Worm (Caenorhabditis elegans) whole organism, L1 larva: ENCODE measurements around the gene F28B12.1.

ENCODE experiments used
- aha-1 ChIP-seq: fragments of 150-350 bp; optimal IDR thresholded peaks from 2 replicates; lab custom pipeline; 2014; ENCODE audit warnings: missing biosample characterization, missing genetic modification characterization
- ceh-63 ChIP-seq: fragments of 200-800 bp; sonication (Bioruptor generic); optimal IDR thresholded peaks from 2 replicates; lab custom pipeline; 2018; ENCODE audit warnings: mild to moderate bottlenecking, missing genetic modification characterization, missing compliant biosample characterization
- ceh-8 ChIP-seq: fragments of 200-800 bp; sonication (Bioruptor generic); optimal IDR thresholded peaks from 2 replicates; lab custom pipeline; 2018; ENCODE audit warnings: mild to moderate bottlenecking, missing genetic modification characterization, moderate library complexity, missing compliant biosample characterization
- ceh-90 ChIP-seq: sonication (generic microtip); optimal IDR thresholded peaks from 2 replicates; lab custom pipeline; 2016; ENCODE audit warnings: missing genetic modification characterization, missing compliant biosample characterization
- dsc-1 ChIP-seq: sonication (generic microtip); optimal IDR thresholded peaks from 2 replicates; lab custom pipeline; 2016; ENCODE audit warnings: mild to moderate bottlenecking, missing genetic modification characterization, missing compliant biosample characterization
- efl-1 ChIP-seq, 4 experiments: fragments of 150-350 bp; optimal IDR thresholded peaks in 3 of 4; peaks in 1 of 4; 1 replicate in 1 of 4; 2 replicates in 3 of 4; lab custom pipeline; 2014; ENCODE audit warnings: missing biosample characterization in 2 of 4, missing genetic modification characterization in 2 of 4, missing genetic modification reagents in 2 of 4
- egl-13 ChIP-seq: sonication (generic microtip); optimal IDR thresholded peaks from 2 replicates; lab custom pipeline; 2016; ENCODE audit warnings: missing genotype, missing genetic modification reagents, missing genetic modification characterization, missing compliant biosample characterization
- egl-27 ChIP-seq, 2 experiments: fragments of 150-350 bp in 1 of 2; sonication (generic microtip); optimal IDR thresholded peaks; 3 replicates each; lab custom pipeline; 2017 to 2018; ENCODE audit warnings: missing biosample characterization in 2 of 2, missing genetic modification characterization in 2 of 2, missing genetic modification reagents in 2 of 2
- elt-3 ChIP-seq, 6 experiments: fragments of 150-350 bp in 1 of 6; sonication (generic microtip); optimal IDR thresholded peaks; 2 replicates each; lab custom pipeline; 2017 to 2018; ENCODE audit warnings: missing biosample characterization in 6 of 6, missing genetic modification characterization in 6 of 6, inconsistent platforms in 1 of 6
- fkh-10 ChIP-seq: sonication (generic microtip); optimal IDR thresholded peaks from 2 replicates; lab custom pipeline; 2017; ENCODE audit warnings: missing biosample characterization, missing genetic modification reagents, missing genetic modification characterization
- fkh-4 ChIP-seq: sonication (generic microtip); optimal IDR thresholded peaks from 2 replicates; lab custom pipeline; 2016; ENCODE audit warnings: missing compliant biosample characterization, missing genetic modification characterization, borderline replicate concordance
- fkh-8 ChIP-seq: sonication (generic microtip); optimal IDR thresholded peaks from 2 replicates; lab custom pipeline; 2016; ENCODE audit warnings: mild to moderate bottlenecking, missing genetic modification characterization, missing compliant biosample characterization
- hlh-4 ChIP-seq: sonication (generic microtip); optimal IDR thresholded peaks from 2 replicates; lab custom pipeline; 2016; ENCODE audit warnings: mild to moderate bottlenecking, missing genetic modification characterization, missing compliant biosample characterization
- jun-1 ChIP-seq: fragments of 150-350 bp; optimal IDR thresholded peaks from 2 replicates; lab custom pipeline; 2014; ENCODE audit warnings: missing biosample characterization, missing genetic modification reagents, missing genetic modification characterization
- lin-13 ChIP-seq: fragments of 150-350 bp; optimal IDR thresholded peaks from 2 replicates; lab custom pipeline; 2014; ENCODE audit warnings: missing biosample characterization, missing genetic modification reagents, missing genetic modification characterization
- lin-14 ChIP-seq: fragments of 200-800 bp; sonication (Bioruptor generic); optimal IDR thresholded peaks from 2 replicates; lab custom pipeline; 2018; ENCODE audit warnings: mild to moderate bottlenecking, missing genetic modification characterization, moderate library complexity, missing compliant biosample characterization
- lin-15B ChIP-seq: fragments of 150-350 bp; sonication (generic microtip); optimal IDR thresholded peaks from 3 replicates; lab custom pipeline; 2014; ENCODE audit warnings: missing biosample characterization, missing genetic modification characterization
- lin-35 ChIP-seq, 2 experiments: fragments of 150-350 bp; optimal IDR thresholded peaks; 2 replicates each; lab custom pipeline; 2014; ENCODE audit warnings: missing biosample characterization in 2 of 2, missing genetic modification characterization in 2 of 2, missing genetic modification reagents in 2 of 2
- lir-3 ChIP-seq: sonication (generic microtip); optimal IDR thresholded peaks from 2 replicates; lab custom pipeline; 2016; ENCODE audit warnings: mild to moderate bottlenecking, missing genetic modification characterization, moderate library complexity, missing compliant biosample characterization; ENCODE audit not compliant: poor library complexity
- lsy-2 ChIP-seq, 2 experiments: fragments of 150-350 bp; optimal IDR thresholded peaks; 2 replicates each; lab custom pipeline; 2014; ENCODE audit warnings: missing biosample characterization in 2 of 2, missing genetic modification characterization in 2 of 2
- mab-9 ChIP-seq: fragments of 200-800 bp; sonication (Bioruptor generic); IDR thresholded peaks from 2 replicates; pipeline ENCODE4 v1.3.6; 2022; ENCODE audit warnings: missing genetic modification reagents, missing genetic modification characterization, missing compliant biosample characterization
- mef-2 ChIP-seq: fragments of 150-350 bp; optimal IDR thresholded peaks from 2 replicates; lab custom pipeline; 2014; ENCODE audit warnings: missing biosample characterization, missing genetic modification characterization
- mep-1 ChIP-seq: fragments of 150-350 bp; optimal IDR thresholded peaks from 2 replicates; lab custom pipeline; 2014; ENCODE audit warnings: missing biosample characterization, missing genetic modification characterization
- nhr-12 ChIP-seq: sonication (generic microtip); optimal IDR thresholded peaks from 2 replicates; lab custom pipeline; 2017; ENCODE audit warnings: missing biosample characterization, missing genetic modification characterization
- nhr-20 ChIP-seq: sonication (generic microtip); optimal IDR thresholded peaks from 2 replicates; lab custom pipeline; 2016; ENCODE audit warnings: mild to moderate bottlenecking, missing genetic modification characterization, missing compliant biosample characterization
- nhr-237 ChIP-seq: fragments of 150-350 bp; optimal IDR thresholded peaks from 2 replicates; lab custom pipeline; 2014; ENCODE audit warnings: missing biosample characterization, missing genetic modification characterization
- nhr-28 ChIP-seq: fragments of 150-350 bp; optimal IDR thresholded peaks from 2 replicates; lab custom pipeline; 2014; ENCODE audit warnings: missing biosample characterization, missing genetic modification characterization
- nhr-47 ChIP-seq: sonication (generic microtip); optimal IDR thresholded peaks from 2 replicates; lab custom pipeline; 2016; ENCODE audit warnings: mild to moderate bottlenecking, missing genetic modification characterization, moderate library complexity, missing compliant biosample characterization
- nhr-71 ChIP-seq: sonication (generic microtip); optimal IDR thresholded peaks from 2 replicates; lab custom pipeline; 2016; ENCODE audit warnings: mild to moderate bottlenecking, missing genetic modification characterization, moderate library complexity, missing compliant biosample characterization
- nhr-77 ChIP-seq: fragments of 150-350 bp; optimal IDR thresholded peaks from 2 replicates; lab custom pipeline; 2014; ENCODE audit warnings: missing biosample characterization, missing genetic modification characterization
- nhr-84 ChIP-seq: sonication (generic microtip); optimal IDR thresholded peaks from 2 replicates; lab custom pipeline; 2017; ENCODE audit warnings: missing biosample characterization, missing genetic modification characterization
- nhr-85 ChIP-seq: sonication (generic microtip); peaks from one replicate; lab custom pipeline; 2016; ENCODE audit warnings: missing genetic modification characterization, inconsistent platforms, missing compliant biosample characterization
- nhr-90 ChIP-seq: sonication (generic microtip); optimal IDR thresholded peaks from 2 replicates; lab custom pipeline; 2016; ENCODE audit warnings: mild to moderate bottlenecking, missing genetic modification characterization, missing compliant biosample characterization; ENCODE audit not compliant: poor library complexity
- pag-3 ChIP-seq: sonication (generic microtip); optimal IDR thresholded peaks from 2 replicates; lab custom pipeline; 2017; ENCODE audit warnings: missing genetic modification characterization, mild to moderate bottlenecking, missing compliant biosample characterization, antibody characterized with exemption, borderline replicate concordance; ENCODE audit not compliant: insufficient read depth
- pax-3 ChIP-seq: fragments of 200-800 bp; sonication (Bioruptor generic); optimal IDR thresholded peaks from 2 replicates; lab custom pipeline; 2018; ENCODE audit warnings: mild to moderate bottlenecking, missing genetic modification characterization, moderate library complexity, missing compliant biosample characterization
- pqm-1 ChIP-seq: sonication (generic microtip); optimal IDR thresholded peaks from 3 replicates; lab custom pipeline; 2017; ENCODE audit warnings: missing biosample characterization, missing genetic modification characterization
- rnt-1 ChIP-seq: sonication (generic microtip); optimal IDR thresholded peaks from 2 replicates; lab custom pipeline; 2016; ENCODE audit warnings: mild to moderate bottlenecking, missing genetic modification characterization, moderate library complexity, missing compliant biosample characterization
- snpc-4 ChIP-seq: fragments of 150-350 bp; optimal IDR thresholded peaks from 2 replicates; lab custom pipeline; 2014; ENCODE audit warnings: missing biosample characterization, missing genetic modification characterization
- snu-23 ChIP-seq: sonication (generic microtip); optimal IDR thresholded peaks from 2 replicates; lab custom pipeline; 2016; ENCODE audit warnings: missing genetic modification characterization, missing compliant biosample characterization
- sox-4 ChIP-seq: sonication (generic microtip); optimal IDR thresholded peaks from 2 replicates; lab custom pipeline; 2016; ENCODE audit warnings: missing genetic modification characterization, missing compliant biosample characterization
- sptf-1 ChIP-seq: fragments of 150-350 bp; optimal IDR thresholded peaks from 2 replicates; lab custom pipeline; 2014; ENCODE audit warnings: missing biosample characterization, missing genetic modification characterization
- sup-37 ChIP-seq: fragments of 200-800 bp; sonication (Bioruptor generic); optimal IDR thresholded peaks from 2 replicates; lab custom pipeline; 2018; ENCODE audit warnings: mild to moderate bottlenecking, missing genetic modification characterization, missing compliant biosample characterization
- unc-30 ChIP-seq: sonication (generic microtip); optimal IDR thresholded peaks from 2 replicates; lab custom pipeline; 2017; ENCODE audit warnings: missing biosample characterization, missing genetic modification characterization
- unc-98 ChIP-seq: fragments of 200-800 bp; sonication (Bioruptor generic); IDR thresholded peaks from 2 replicates; pipeline ENCODE4 v1.3.6; 2022; ENCODE audit warnings: missing genetic modification characterization, missing compliant biosample characterization
- vab-15 ChIP-seq: sonication (generic microtip); optimal IDR thresholded peaks from 2 replicates; lab custom pipeline; 2017; ENCODE audit warnings: missing genotype, mild to moderate bottlenecking, missing genetic modification characterization, missing compliant biosample characterization
- xbp-1 ChIP-seq: sonication (generic microtip); optimal IDR thresholded peaks from 2 replicates; lab custom pipeline; 2016; ENCODE audit warnings: missing genetic modification characterization, missing compliant biosample characterization
- zag-1 ChIP-seq: fragments of 150-350 bp; optimal IDR thresholded peaks from 2 replicates; lab custom pipeline; 2014; ENCODE audit warnings: missing biosample characterization, missing genetic modification characterization
- ztf-11 ChIP-seq, 2 experiments: sonication (generic microtip); optimal IDR thresholded peaks; 2 replicates each; lab custom pipeline; 2016 to 2017; ENCODE audit warnings: missing genetic modification characterization in 2 of 2, missing biosample characterization in 1 of 2, missing compliant biosample characterization in 1 of 2
- ztf-4 ChIP-seq: fragments of 150-350 bp; optimal IDR thresholded peaks from 2 replicates; lab custom pipeline; 2014; ENCODE audit warnings: missing biosample characterization, missing genetic modification characterization

Gene F28B12.1

DNA sequence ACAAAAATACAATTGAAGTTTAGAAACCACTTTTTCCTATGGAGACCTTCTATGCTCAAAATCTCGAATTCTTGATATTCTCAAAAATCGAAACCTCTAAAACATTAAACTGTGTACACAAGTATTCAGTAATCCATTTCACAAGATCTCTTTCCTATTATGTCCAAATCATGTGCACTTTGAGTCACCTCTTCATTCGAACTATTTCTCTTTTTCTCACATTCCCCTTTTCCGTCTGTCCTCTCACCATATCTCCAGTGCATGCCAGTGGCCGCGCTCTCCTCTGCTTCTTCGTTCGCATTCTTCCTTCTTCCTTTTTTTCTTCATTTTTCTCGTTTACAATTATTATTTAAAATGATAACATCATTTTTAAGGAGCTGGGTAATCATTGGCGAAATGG is at the start of gene F28B12.1 (continued):
- no peak for TF ChIP-seq elt-3 (tag; optimal IDR thresholded peaks at IDR 0.05; lab: Kevin White, UChicago)
- TF ChIP-seq nhr-85 (tag; lab: Kevin White, UChicago) = no peak
- TF ChIP-seq mef-2 (tag; lab: Kevin White, UChicago) = no peak
- peak; percentile 86 for TF ChIP-seq fkh-8 (tag; lab: Kevin White, UChicago)
- TF ChIP-seq mab-9 (GFP tag; lab: Robert Waterston, UW) = no peak
- peak; percentile 54 for TF ChIP-seq lin-14 (GFP tag; lab: Kevin White, UChicago)
- TF ChIP-seq snu-23 (GFP tag; lab: Kevin White, UChicago) = peak; percentile 12
- TF ChIP-seq pqm-1 (tag; lab: Kevin White, UChicago) = no peak
- no peak for TF ChIP-seq aha-1
- TF ChIP-seq jun-1 (tag; lab: Kevin White, UChicago) = no peak
- no peak for TF ChIP-seq unc-98 (GFP tag; lab: Robert Waterston, UW)
- no peak for TF ChIP-seq egl-13 (tag; lab: Kevin White, UChicago)
- no peak for TF ChIP-seq snpc-4 (tag; lab: Kevin White, UChicago)
- TF ChIP-seq nhr-237 = no peak
- no peak for TF ChIP-seq unc-30 (tag; lab: Kevin White, UChicago)
- no peak for TF ChIP-seq lin-35 (GFP tag; optimal IDR thresholded peaks at IDR 0.05; lab: Kevin White, UChicago)
- no peak for TF ChIP-seq nhr-90 (tag; lab: Kevin White, UChicago)
- no peak for TF ChIP-seq ceh-63 (GFP tag; lab: Kevin White, UChicago)
- no peak for TF ChIP-seq lin-13 (GFP tag; lab: Kevin White, UChicago)
- TF ChIP-seq dsc-1 (tag; lab: Kevin White, UChicago) = peak; percentile 65
- no peak for TF ChIP-seq nhr-28
- TF ChIP-seq nhr-84 (tag; lab: Kevin White, UChicago) = no peak
- no peak for TF ChIP-seq sptf-1
- no peak for TF ChIP-seq zag-1
- TF ChIP-seq nhr-12 (tag; lab: Kevin White, UChicago) = no peak
- no peak for TF ChIP-seq lir-3 (tag; lab: Kevin White, UChicago)
- no peak for TF ChIP-seq ceh-90 (tag; lab: Kevin White, UChicago)
- TF ChIP-seq lsy-2 (tag; optimal IDR thresholded peaks at IDR 0.05; lab: Kevin White, UChicago) = peak in 1 of 2 experiments; percentile 21
- no peak for TF ChIP-seq nhr-77 (tag; lab: Kevin White, UChicago)
- no peak for TF ChIP-seq ztf-11 (tag; optimal IDR thresholded peaks at IDR 0.05; lab: Kevin White, UChicago)
- TF ChIP-seq xbp-1 = no peak

DNA sequence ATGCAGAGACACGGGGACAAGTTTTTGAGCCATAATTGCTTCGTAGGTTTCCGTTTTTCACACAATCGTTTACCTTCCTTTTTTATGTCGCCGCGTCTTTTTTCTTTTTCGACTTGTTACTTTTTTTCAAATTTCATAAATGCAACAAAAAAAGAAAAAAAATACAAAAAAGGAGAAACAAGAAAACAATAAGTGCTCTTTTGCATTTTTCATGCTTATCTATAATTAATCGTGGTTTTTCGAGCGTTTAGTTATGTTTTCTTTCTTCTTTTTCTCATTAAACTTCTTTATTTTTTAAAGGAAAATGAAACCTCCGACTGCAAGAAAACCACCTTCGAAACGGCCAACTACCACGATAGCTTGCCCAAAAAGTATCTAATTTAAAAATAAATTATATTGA is 46.9 kb upstream of the F28B12.1 start, which contains the start of gene F59G1.4:
Gene F59G1.4 (plus strand): TSS at position 301 of the 400 bp plus-strand sequence.
- TF ChIP-seq ztf-11 (tag; optimal IDR thresholded peaks at IDR 0.05; lab: Kevin White, UChicago) (no peak), efl-1 (optimal IDR thresholded peaks at IDR 0.05; lab: Kevin White, UChicago) (no peak), efl-1 (GFP tag; optimal IDR thresholded peaks at IDR 0.05 in 1 of 2; lab: Kevin White, UChicago) (peak in 1 of 2 experiments; percentile 10), fkh-8 (tag; lab: Kevin White, UChicago) (peak; percentile 3), hlh-4 (tag; lab: Kevin White, UChicago) (no peak)

DNA sequence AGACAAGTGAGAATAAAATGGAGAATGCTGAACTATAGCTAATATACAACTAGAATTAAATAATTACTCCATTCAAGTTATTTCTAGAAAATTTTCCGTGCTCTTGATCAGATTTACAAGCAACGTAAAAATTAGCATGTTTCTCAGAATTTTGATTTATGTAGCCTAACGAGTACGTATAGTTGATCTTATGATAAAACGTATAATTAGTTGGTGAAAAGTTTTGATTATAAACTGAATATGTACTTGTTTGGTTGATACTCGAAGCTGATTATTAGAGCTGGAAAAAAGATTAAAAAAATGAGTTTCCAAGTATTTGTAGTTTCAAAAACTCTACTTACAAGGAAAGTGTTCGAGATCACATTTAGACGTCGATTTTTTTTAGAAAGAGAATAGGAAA is 46.2 kb upstream of the F28B12.1 start:
- TF ChIP-seq ztf-4 (tag; lab: Kevin White, UChicago) = no peak
- peak; percentile 62 for TF ChIP-seq pax-3
- TF ChIP-seq rnt-1 (tag; lab: Kevin White, UChicago) = no peak
- TF ChIP-seq nhr-71 (tag; lab: Kevin White, UChicago) = peak; percentile 64
- TF ChIP-seq fkh-10 (GFP tag; lab: Kevin White, UChicago) = no peak
- TF ChIP-seq sup-37 (GFP tag; lab: Kevin White, UChicago) = no peak
- TF ChIP-seq nhr-85 (tag; lab: Kevin White, UChicago) = no peak
- no peak for TF ChIP-seq pag-3
- TF ChIP-seq nhr-47 = peak; percentile 35
- TF ChIP-seq nhr-20 (tag; lab: Kevin White, UChicago) = no peak
- no peak for TF ChIP-seq pqm-1 (tag; lab: Kevin White, UChicago)
- no peak for TF ChIP-seq lin-35 (GFP tag; optimal IDR thresholded peaks at IDR 0.05; lab: Kevin White, UChicago)
- TF ChIP-seq mep-1 (tag; lab: Kevin White, UChicago) = no peak
- TF ChIP-seq lin-15B (tag; lab: Kevin White, UChicago) = no peak
- peak; percentile 25 for TF ChIP-seq nhr-237
- TF ChIP-seq fkh-4 (tag; lab: Kevin White, UChicago) = no peak
- no peak for TF ChIP-seq egl-27 (tag; optimal IDR thresholded peaks at IDR 0.05; lab: Kevin White, UChicago)
- TF ChIP-seq nhr-90 (tag; lab: Kevin White, UChicago) = no peak
- TF ChIP-seq ceh-8 (GFP tag; lab: Kevin White, UChicago) = peak; percentile 35
- no peak for TF ChIP-seq vab-15 (tag; lab: Kevin White, UChicago)
- TF ChIP-seq sox-4 (tag; lab: Kevin White, UChicago) = peak; percentile 1
